Worm (Caenorhabditis elegans): ENCODE measurements around the gene ets-9.

DNA sequence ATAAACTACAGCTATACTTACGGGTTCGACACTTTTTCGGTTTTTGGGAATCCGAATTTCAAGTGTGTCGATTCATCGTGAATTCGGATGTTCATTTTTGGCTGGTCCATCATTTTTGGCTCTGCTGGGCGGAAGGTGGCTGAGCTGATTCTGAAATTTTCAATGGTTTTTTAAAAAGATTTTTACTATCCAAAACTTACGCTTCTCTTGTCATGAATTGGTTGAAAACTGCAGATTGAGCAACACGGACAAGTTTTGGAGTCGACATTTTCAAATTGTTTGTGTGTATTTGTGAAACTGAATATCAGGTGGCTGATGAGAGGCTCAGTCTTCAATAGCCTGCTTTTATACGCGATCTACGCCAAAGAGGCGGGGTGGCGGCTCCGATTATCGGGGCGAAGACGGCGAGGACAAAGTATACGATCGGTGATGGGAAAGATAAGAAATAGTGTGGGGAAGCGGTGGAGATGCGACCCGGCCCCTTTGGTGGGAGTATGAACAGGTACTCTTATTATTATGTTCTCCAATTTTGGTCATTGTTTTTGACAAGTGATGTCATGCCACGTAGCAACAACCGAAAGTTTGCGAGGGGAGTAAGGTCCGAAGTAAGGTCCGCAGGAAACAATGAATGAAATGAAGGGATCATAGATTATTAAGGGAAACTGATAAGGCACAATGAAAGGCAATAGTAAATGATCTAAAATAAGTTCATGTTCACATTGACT lies 32.5 kb upstream of the ets-9 start, which contains the start of gene F48D6.4:
- TF ChIP-seq athp-1 (tag; optimal IDR thresholded peaks at IDR 0.05) (no peak), hmg-20 (GFP tag; IDR thresholded peaks at IDR 0.05) (no peak), B0019.2 (GFP tag; conservative IDR thresholded peaks at IDR 0.05) (no peak), snpc-4 (GFP tag; optimal IDR thresholded peaks at IDR 0.05) (no peak), snpc-4 (tag; optimal IDR thresholded peaks at IDR 0.05) (no peak), lin-26 (GFP tag; IDR thresholded peaks at IDR 0.05) (no peak; the same call in 1 of the 2 replicates), attf-3 (GFP tag; conservative IDR thresholded peaks at IDR 0.05) (no peak), fkh-3 (tag; optimal IDR thresholded peaks at IDR 0.05) (no peak), lin-35 (GFP tag; optimal IDR thresholded peaks at IDR 0.05) (no peak), unc-130 (GFP tag; optimal IDR thresholded peaks at IDR 0.05) (no peak), Y53F4B.3 (GFP tag; IDR thresholded peaks at IDR 0.05) (no peak), Y67H2A.10 (GFP tag; conservative IDR thresholded peaks at IDR 0.05) (no peak), somi-1 (GFP tag; optimal IDR thresholded peaks at IDR 0.05) (no peak)

Measured in whole organism, young adult.